Worm (Caenorhabditis elegans): ENCODE results near the gene tbg-1.

Gene tbg-1

DNA sequence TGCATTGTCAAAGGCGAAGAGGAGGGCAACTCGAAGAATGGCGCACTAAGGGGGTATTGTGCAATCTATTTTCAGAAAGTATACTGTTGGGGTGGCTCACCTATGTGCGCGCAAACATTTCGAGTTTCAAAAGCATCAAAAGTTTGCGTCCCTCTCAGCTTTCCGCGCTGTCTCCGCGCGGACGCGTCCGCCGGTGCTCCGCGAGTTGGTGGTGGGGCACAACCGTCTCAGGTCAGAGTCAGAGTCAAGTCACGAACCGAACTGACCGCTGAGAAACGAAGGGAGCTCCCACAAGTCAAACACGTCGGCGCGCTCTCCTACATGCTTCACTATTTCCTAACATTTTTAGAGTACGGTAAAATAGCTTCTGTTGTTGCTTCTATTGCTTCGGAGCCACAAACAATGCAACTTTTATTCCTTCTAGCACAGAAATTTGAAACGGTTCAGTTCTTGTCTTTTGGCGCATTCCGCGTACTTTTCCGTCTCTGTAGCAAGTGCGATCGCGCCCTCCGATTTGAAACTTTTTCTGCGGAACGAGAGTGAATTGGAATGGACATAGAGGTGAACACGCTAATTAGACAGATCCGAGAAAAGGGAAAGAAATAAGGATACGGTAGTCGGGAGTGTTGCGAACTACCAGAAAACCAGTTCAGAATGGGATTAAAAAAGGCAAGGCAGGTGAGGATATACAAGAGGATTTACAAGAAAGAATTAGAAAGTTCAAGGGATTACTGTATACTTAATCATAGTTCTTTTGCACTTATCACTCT is 10.5 kb upstream of the tbg-1 start:
- TF ChIP-seq unc-62 (GFP tag; optimal IDR thresholded peaks at IDR 0.05): no peak

DNA sequence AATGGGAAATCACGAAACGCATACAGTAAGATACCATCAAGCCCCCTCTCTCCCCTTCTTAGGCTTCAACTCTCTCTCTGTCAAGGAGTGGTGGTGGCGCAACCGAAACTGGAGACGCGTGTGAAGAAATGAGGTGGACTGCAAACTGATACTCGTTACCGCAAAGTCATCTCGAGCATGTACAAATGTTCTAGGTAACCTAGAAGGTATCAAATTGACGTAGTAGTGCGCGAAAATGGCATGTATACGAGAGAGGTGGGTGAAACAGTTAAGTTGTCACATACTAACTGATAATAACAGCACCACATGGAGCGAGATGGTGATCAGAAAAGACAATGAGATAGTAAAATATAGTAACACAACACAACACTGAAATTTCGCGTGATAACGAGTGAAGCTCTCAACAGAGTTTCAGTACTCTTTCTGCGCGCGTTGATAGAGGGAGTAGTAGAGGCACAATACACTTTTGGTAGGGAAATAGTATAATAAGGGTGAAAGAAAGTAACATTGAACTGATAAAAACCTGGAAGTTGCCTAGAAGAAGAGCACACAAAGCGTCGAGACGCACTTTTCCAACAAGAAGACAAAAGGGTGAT is 9.3 kb upstream of the tbg-1 start:
- no peak for TF ChIP-seq unc-62 (GFP tag; optimal IDR thresholded peaks at IDR 0.05)

DNA sequence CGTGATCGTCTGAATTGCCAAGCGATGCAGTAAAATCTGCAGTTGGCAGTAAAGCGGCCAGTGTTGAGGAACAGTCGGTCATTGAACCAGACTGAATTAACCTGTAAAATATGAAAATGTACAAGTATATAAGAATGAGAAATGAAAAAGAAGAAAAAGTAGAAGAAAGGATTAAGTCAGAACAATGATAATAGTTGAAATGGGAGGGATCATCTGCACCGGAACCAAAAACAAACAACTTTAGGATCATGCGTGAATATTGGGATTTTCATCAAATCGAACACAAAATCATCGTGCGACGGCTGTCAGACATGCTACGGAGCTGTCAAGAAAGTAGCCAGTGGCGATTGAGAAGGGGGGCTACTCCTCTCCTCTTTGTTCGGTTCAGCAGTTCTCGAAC is 8.1 kb upstream of the tbg-1 start, which contains the start of gene gei-13:
gei-13 (minus strand) TSS at position 101 of the 400 bp plus-strand sequence.
- TF ChIP-seq unc-62 (GFP tag; optimal IDR thresholded peaks at IDR 0.05): no peak

DNA sequence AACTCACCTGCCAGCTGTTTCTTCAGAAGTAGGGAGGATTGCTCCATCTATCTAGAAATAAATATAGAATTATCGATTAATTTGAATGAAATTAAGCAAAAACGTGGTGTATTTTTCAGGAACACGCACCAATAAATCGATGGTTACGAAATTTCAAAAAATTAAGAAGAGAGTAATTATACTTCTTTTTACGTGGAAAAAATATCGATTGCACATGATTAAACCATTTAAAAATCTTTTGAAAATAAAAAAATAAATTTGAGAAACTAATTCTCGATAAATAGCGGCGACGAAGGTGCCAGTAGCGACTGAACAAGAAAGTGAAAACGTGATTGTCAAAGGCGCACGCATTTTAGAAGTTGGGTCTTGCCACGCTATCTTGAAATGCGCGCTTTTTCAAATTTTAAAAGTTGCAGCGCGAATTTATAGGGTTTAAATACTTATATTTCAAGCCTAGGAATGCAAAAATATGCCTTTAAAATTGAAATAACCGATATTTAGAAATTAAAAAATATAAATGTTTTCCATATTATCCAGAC is 2.2 kb upstream of the tbg-1 start, which contains the start of gene ubc-7:
ubc-7 (minus strand) TSS at position 51 of the 539 bp plus-strand sequence.
- no peak for TF ChIP-seq unc-62 (GFP tag; optimal IDR thresholded peaks at IDR 0.05)

DNA sequence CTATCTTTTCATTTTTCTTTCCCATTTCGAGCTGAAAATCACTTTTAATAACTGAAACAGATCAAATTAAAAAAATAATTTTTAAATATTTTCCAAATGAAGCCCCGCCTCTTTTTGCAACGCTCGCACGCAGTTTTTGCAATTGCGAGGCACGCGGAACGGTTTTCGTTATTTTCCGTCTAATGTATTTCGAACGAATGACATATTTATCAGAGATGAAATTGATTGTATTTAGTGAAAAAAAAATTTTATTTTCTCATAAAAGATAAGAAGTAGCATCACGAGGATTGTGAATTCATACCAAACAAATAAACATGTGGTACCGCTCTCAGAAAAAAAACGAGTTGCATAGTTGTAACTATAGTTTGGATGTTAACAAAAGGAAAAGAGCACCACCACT is 901 bp upstream of the tbg-1 start, which contains the start of gene rpac-19:
rpac-19 (minus strand) TSS at position 31 of the 400 bp plus-strand sequence.
- no peak for TF ChIP-seq unc-62 (GFP tag; optimal IDR thresholded peaks at IDR 0.05)

DNA sequence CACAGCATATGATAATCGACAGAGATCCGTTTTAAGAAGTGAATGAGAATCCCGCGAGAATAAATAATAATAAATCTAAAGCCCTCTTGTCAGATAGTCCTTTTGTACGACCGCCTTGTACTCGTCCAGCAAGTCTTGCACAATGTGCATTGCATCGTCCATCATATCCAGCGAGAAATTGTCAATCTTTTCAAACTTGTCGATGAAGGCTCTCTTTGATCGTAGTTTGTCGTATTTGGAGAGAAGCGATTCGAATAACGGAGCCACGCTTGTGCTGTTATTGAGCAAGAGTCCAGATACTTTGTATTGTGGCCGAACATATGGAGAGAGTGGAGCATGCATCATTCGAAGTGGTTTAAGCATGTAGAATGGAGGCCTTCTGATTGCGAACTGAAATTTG is 2.4 kb downstream of the tbg-1 start:
- TF ChIP-seq unc-62 (GFP tag; optimal IDR thresholded peaks at IDR 0.05): no peak

DNA sequence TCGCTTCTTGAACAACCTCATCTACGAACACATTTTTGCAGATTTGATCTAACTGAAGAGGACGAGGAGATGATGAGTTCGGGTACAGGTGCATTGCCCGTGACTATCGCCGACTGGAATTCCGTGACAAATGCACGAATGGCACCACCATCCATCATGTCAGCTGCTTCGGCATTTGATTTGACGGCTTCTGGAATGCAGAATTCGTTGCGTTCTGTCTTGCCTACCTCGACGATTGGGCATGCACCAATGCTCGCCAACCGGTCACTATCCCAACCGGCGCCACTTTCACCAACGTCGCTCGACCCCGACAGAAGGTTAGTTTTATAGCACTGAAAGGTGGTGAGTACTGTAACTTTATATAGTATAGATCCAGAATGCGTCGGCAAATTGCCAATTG is 5.5 kb downstream of the tbg-1 start:
- TF ChIP-seq unc-62 (GFP tag; optimal IDR thresholded peaks at IDR 0.05): no peak

DNA sequence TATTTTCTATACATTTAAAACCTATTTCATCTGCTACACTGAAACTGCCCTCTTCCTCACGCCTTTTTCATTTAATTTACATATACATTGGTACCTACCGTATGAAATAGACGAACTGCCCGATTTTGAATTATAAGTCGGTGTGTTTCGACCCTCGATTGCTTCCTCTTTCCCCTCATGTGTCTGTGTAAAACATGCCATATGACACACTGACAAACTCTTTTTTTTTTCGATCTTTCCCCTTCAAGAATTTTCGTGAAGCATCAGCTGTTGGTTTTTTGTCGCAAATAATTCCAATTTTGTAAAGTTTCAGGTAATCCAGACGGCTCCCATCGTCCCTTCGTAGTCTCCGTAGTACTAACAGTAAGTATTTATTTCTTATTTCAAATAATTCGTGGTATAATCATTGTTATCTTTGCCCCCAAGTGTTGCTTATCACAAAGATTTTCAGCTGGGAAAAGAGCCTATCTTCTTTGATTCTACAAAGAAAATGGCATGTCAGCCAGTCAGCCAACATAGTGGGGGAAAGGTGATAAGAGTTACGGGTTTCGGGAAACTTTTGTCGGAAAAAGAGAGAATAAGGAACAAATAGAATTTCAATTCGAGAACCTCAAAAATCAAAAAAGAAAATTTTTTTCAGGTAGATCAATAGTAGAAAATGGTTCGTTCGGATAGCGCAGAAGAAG is 7.0 kb downstream of the tbg-1 start:
- no peak for TF ChIP-seq unc-62 (GFP tag; optimal IDR thresholded peaks at IDR 0.05)

DNA sequence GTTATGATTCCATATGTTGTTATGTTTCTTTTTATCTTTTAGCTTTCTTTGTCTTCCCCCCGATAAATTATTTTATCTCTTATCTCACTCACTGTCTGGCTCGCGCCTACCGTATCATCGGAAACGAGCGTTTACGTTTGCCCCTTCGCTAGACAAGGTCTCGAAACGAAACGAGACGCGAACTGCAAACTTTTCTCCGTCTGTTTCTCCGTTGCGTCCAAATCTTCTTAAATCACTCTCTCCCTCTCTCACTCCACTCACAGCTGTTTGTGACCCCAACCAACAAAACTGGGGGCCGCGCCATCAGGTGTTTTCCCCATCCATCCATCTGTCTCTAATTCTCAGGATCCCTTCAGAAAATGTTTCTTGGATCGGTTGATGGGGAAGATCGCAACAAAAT is 8.8 kb downstream of the tbg-1 start:
- no peak for TF ChIP-seq unc-62 (GFP tag; optimal IDR thresholded peaks at IDR 0.05)

DNA sequence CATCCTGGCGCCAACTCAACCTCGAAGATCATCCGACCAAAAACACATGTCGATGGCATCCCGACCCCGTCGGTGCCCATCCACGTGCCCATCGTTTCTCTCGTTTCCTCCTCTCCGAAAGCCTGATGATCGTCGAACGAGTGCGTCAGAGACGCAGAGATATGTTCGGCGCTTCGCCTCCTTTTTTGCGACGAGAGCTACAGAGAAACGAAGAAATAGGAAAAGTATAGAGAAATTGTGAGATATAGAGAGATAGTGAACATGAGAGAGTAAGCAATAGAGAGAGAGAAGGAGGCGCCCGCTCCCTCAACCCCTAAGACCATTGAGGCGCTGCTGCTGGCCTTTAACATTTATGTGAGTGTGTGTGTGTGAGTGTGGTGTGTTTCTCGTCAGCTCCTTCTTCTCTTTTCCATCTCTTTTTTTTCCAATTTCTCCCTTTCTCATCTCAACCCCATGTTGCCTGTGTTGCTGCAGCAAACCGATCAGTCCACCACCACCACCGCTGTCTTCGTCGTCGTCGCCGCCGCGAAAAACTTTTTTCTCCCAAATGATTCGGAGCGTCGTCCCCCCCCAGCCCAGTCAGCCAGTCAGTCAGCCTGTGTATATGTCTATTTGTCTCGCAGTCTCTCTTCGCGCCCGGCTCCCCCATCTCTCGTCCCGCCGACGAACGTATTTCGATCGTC is 9.7 kb downstream of the tbg-1 start, which contains the start of gene hlh-11:
hlh-11 (plus strand) TSS at position 633 of the 683 bp plus-strand sequence.
- no peak for TF ChIP-seq unc-62 (GFP tag; optimal IDR thresholded peaks at IDR 0.05)

DNA sequence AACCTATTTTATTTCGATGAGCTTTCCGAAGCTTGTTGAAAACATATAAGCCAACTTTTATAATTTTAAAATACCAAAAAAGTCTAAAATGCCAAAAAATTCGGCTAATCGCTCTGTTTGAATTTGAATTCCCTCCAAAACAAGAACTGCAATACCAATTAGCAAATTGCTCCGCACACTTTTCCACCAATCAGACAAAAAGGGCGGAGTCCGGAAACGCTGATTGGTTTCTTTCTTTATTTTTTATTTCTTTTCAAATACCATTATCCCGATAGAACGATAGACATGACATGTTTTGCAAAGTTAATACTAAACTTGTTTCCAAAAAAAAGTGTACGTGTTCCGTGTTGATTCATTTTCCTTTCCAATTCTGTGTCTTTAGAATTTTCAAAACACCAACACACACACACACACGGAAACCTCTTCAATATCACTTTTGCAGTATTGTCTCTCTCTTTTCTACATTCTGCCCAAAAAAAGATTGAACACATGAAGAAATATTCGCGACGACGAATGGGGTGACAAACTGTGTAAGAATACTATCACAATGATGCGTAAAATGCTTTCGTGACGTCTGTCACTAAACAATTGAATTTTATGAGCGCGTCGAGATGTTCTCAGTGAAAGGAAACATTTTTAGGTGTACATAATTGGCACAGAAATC is 11.2 kb downstream of the tbg-1 start:
- no peak for TF ChIP-seq unc-62 (GFP tag; optimal IDR thresholded peaks at IDR 0.05)

DNA sequence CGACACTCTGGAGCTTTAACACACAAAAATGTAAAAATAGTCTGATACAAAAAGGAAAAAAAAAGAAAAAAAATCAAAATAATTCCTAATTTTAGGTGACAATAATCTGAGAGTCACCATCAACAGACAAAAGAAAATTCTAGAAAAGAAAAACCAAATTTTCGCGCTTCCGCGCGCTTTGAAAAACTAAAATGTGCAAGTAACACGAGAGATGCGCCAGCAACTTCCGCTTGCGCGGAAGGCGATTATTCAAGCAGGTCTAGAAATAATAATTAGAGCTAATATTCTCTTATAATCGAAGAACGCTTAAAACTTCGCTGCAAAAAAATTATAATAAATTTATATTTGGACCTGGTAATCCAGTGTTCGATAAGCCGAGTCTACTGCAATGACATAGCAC is 12.0 kb downstream of the tbg-1 start:
- no peak for TF ChIP-seq unc-62 (GFP tag; optimal IDR thresholded peaks at IDR 0.05)

DNA sequence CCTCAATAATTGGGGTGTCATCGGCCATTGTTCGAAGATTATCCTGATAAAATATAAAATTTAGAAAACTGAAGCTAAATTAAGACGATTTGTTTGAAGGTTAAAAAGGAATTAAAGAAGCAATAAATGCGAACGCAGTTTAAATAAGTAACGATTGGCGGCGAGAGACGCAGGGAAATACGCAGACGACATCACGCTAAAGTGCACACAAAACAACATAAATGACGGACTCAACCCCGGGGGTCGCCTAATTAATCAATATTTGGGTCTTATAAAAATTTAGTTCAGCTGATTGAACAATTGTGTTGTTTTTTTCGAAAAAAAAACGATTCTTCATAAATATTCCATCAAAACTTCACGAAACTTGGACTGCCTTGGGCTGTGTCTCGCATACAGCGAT is 12.5 kb downstream of the tbg-1 start, which contains the start of gene hcp-3:
hcp-3 (minus strand) TSS at position 45 of the 400 bp plus-strand sequence.
- TF ChIP-seq unc-62 (GFP tag; optimal IDR thresholded peaks at IDR 0.05): no peak

DNA sequence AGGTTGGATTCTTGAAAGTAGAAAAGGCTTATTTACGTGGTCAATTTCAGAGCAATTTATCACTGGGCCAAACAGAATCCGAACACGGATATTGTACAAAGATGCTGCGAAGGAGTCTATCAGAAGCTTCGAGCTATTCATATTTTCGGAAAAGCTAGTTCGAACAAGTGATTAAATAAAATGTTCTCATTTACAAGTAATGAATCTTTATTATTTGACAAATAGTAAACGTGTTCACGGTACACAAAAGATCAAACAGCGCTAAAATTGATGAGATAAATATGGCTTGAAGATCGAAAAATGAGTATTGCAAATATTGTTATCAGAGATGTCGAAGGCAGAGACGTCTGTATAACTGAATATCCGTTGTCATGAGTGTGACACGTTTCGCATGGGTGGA is 13.8 kb downstream of the tbg-1 start:
- no peak for TF ChIP-seq unc-62 (GFP tag; optimal IDR thresholded peaks at IDR 0.05)

DNA sequence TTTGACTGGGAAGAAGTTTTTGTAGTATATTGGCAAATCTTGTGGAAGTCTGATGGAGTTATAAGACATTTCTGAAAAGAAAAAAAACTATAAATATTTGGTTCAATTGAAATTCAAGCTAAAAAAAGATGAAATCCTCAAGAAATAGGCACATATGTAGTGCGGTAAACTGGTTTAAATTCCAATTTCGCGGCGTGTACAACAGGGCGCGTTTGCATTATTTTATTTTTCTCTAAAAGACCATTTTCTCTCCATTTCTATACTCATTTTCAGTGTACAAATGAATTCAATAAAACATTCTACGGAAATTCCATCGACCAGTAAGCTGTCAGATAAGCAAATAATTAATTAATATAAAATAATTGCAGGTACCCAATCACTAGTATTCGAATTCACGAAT is 14.7 kb downstream of the tbg-1 start, which contains the start of the genes pri-1 and F58A4.6:
pri-1 (minus strand) TSS at position 71 of the 400 bp plus-strand sequence.
F58A4.6 (plus strand) TSS at position 272 of the 400 bp plus-strand sequence.
- no peak for TF ChIP-seq unc-62 (GFP tag; optimal IDR thresholded peaks at IDR 0.05)

Data from whole organism, dauer.